Worm (Caenorhabditis elegans) whole organism, L2 larva: Measurements from ENCODE around the gene C05G5.1.

ENCODE experiments used
- C34F6.9 ChIP-seq: fragments of 150-350 bp; optimal IDR thresholded peaks from 2 replicates; lab custom pipeline; 2014; ENCODE audit warnings: missing biosample characterization, missing genetic modification characterization
- R02D3.7 ChIP-seq: fragments of 150-350 bp; optimal IDR thresholded peaks from 2 replicates; lab custom pipeline; 2014; ENCODE audit warnings: missing biosample characterization, missing genetic modification characterization
- ZK546.5 ChIP-seq: sonication (generic microtip); optimal IDR thresholded peaks from 2 replicates; lab custom pipeline; 2017; ENCODE audit warnings: missing biosample characterization, missing genetic modification characterization
- alr-1 ChIP-seq: fragments of 150-350 bp; optimal IDR thresholded peaks from 2 replicates; lab custom pipeline; 2014; ENCODE audit warnings: missing biosample characterization, missing genetic modification characterization
- blmp-1 ChIP-seq: sonication (generic microtip); optimal IDR thresholded peaks from 2 replicates; lab custom pipeline; 2017; ENCODE audit warnings: missing genetic modification characterization, mild to moderate bottlenecking, missing compliant biosample characterization, antibody characterized with exemption, moderate library complexity; ENCODE audit not compliant: insufficient read depth
- ceh-82 ChIP-seq: fragments of 150-350 bp; optimal IDR thresholded peaks from 2 replicates; lab custom pipeline; 2014; ENCODE audit warnings: missing biosample characterization, missing genetic modification characterization
- crh-2 ChIP-seq: sonication (generic microtip); optimal IDR thresholded peaks from 2 replicates; lab custom pipeline; 2017; ENCODE audit warnings: missing biosample characterization, missing genetic modification characterization
- dmd-4 ChIP-seq: sonication (generic microtip); optimal IDR thresholded peaks from 2 replicates; lab custom pipeline; 2017; ENCODE audit warnings: missing biosample characterization, missing genetic modification characterization
- egl-27 ChIP-seq: sonication (generic microtip); optimal IDR thresholded peaks from 3 replicates; lab custom pipeline; 2017; ENCODE audit warnings: missing biosample characterization, missing genetic modification reagents, missing genetic modification characterization
- elt-1 ChIP-seq: fragments of 150-350 bp; optimal IDR thresholded peaks from 2 replicates; lab custom pipeline; 2014; ENCODE audit warnings: missing biosample characterization, missing genetic modification characterization
- fos-1 ChIP-seq: fragments of 150-350 bp; optimal IDR thresholded peaks from 2 replicates; lab custom pipeline; 2014; ENCODE audit warnings: missing biosample characterization, missing genetic modification characterization
- gmeb-1 ChIP-seq: fragments of 150-350 bp; optimal IDR thresholded peaks from 2 replicates; lab custom pipeline; 2014; ENCODE audit warnings: missing biosample characterization, missing genetic modification characterization
- lin-11 ChIP-seq: fragments of 150-350 bp; sonication (generic microtip); optimal IDR thresholded peaks from 2 replicates; lab custom pipeline; 2014; ENCODE audit warnings: missing biosample characterization, missing genetic modification characterization, inconsistent platforms, mixed read lengths
- lin-13 ChIP-seq: fragments of 150-350 bp; optimal IDR thresholded peaks from 2 replicates; lab custom pipeline; 2014; ENCODE audit warnings: missing biosample characterization, missing genetic modification reagents, missing genetic modification characterization
- lin-39 ChIP-seq: fragments of 150-350 bp; optimal IDR thresholded peaks from 2 replicates; lab custom pipeline; 2014; ENCODE audit warnings: missing biosample characterization, missing genetic modification reagents, missing genetic modification characterization
- lsy-2 ChIP-seq, 2 experiments: fragments of 150-350 bp in 1 of 2; sonication (generic microtip) in 1 of 2; optimal IDR thresholded peaks; 2 replicates each; lab custom pipeline; 2014 to 2017; ENCODE audit warnings: missing biosample characterization in 2 of 2, missing genetic modification characterization in 2 of 2
- mab-5 ChIP-seq: fragments of 150-350 bp; optimal IDR thresholded peaks from 2 replicates; lab custom pipeline; 2014; ENCODE audit warnings: missing biosample characterization, missing genetic modification characterization
- mbf-1 ChIP-seq: sonication (generic microtip); optimal IDR thresholded peaks from 2 replicates; lab custom pipeline; 2017; ENCODE audit warnings: missing biosample characterization, missing genetic modification characterization
- mdl-1 ChIP-seq, 2 experiments: fragments of 150-350 bp in 1 of 2; sonication (generic microtip) in 1 of 2; optimal IDR thresholded peaks; 2 replicates each; lab custom pipeline; 2017; ENCODE audit warnings: missing biosample characterization in 2 of 2, missing genetic modification characterization in 2 of 2
- nhr-10 ChIP-seq: sonication (generic microtip); optimal IDR thresholded peaks from 2 replicates; lab custom pipeline; 2017; ENCODE audit warnings: missing biosample characterization, missing genetic modification characterization
- nhr-11 ChIP-seq: fragments of 150-350 bp; optimal IDR thresholded peaks from 2 replicates; lab custom pipeline; 2014; ENCODE audit warnings: missing biosample characterization, missing genetic modification characterization
- nhr-12 ChIP-seq: fragments of 150-350 bp; optimal IDR thresholded peaks from 2 replicates; lab custom pipeline; 2014; ENCODE audit warnings: missing biosample characterization, missing genetic modification characterization
- nhr-21 ChIP-seq: fragments of 150-350 bp; optimal IDR thresholded peaks from 2 replicates; lab custom pipeline; 2014; ENCODE audit warnings: missing biosample characterization, missing genetic modification characterization
- nhr-23 ChIP-seq: fragments of 150-350 bp; optimal IDR thresholded peaks from 2 replicates; lab custom pipeline; 2014; ENCODE audit warnings: missing biosample characterization, missing genetic modification reagents, missing genetic modification characterization
- nhr-237 ChIP-seq: fragments of 150-350 bp; optimal IDR thresholded peaks from 2 replicates; lab custom pipeline; 2014; ENCODE audit warnings: missing biosample characterization, missing genetic modification characterization
- nhr-6 ChIP-seq: fragments of 150-350 bp; optimal IDR thresholded peaks from 2 replicates; lab custom pipeline; 2014; ENCODE audit warnings: missing biosample characterization, missing genetic modification characterization
- nhr-77 ChIP-seq: fragments of 150-350 bp; optimal IDR thresholded peaks from 2 replicates; lab custom pipeline; 2014; ENCODE audit warnings: missing biosample characterization, missing genetic modification characterization
- peb-1 ChIP-seq: fragments of 150-350 bp; optimal IDR thresholded peaks from 2 replicates; lab custom pipeline; 2014; ENCODE audit warnings: missing biosample characterization, missing genetic modification characterization
- sem-4 ChIP-seq: fragments of 150-350 bp; optimal IDR thresholded peaks from 2 replicates; lab custom pipeline; 2014; ENCODE audit warnings: missing biosample characterization, missing genetic modification reagents, missing genetic modification characterization
- skn-1 ChIP-seq: sonication (generic microtip); optimal IDR thresholded peaks from 2 replicates; lab custom pipeline; 2017; ENCODE audit warnings: missing biosample characterization, missing genetic modification characterization
- sma-3 ChIP-seq: sonication (generic microtip); optimal IDR thresholded peaks from 2 replicates; lab custom pipeline; 2016; ENCODE audit warnings: missing genetic modification reagents, missing genetic modification characterization, missing compliant biosample characterization
- sma-9 ChIP-seq, 2 experiments: fragments of 150-350 bp in 1 of 2; sonication (generic microtip) in 1 of 2; optimal IDR thresholded peaks; 2 replicates each; lab custom pipeline; 2014 to 2016; ENCODE audit warnings: missing genetic modification characterization in 2 of 2, mild to moderate bottlenecking in 1 of 2, missing biosample characterization in 1 of 2, missing compliant biosample characterization in 1 of 2, missing genetic modification reagents in 1 of 2, moderate library complexity in 1 of 2
- snpc-4 ChIP-seq: fragments of 150-350 bp; optimal IDR thresholded peaks from 2 replicates; lab custom pipeline; 2014; ENCODE audit warnings: missing biosample characterization, missing genetic modification characterization
- unc-39 ChIP-seq: fragments of 150-350 bp; optimal IDR thresholded peaks from 2 replicates; lab custom pipeline; 2014; ENCODE audit warnings: missing biosample characterization, missing genetic modification characterization
- unc-55 ChIP-seq: fragments of 150-350 bp; sonication (generic microtip); optimal IDR thresholded peaks from 3 replicates; lab custom pipeline; 2014; ENCODE audit warnings: missing biosample characterization, missing genetic modification reagents, missing genetic modification characterization
- unc-62 ChIP-seq: fragments of 150-350 bp; optimal IDR thresholded peaks from 2 replicates; lab custom pipeline; 2014; ENCODE audit warnings: missing biosample characterization, missing genetic modification reagents, missing genetic modification characterization
- ztf-4 ChIP-seq: fragments of 150-350 bp; optimal IDR thresholded peaks from 2 replicates; lab custom pipeline; 2014; ENCODE audit warnings: missing biosample characterization, missing genetic modification characterization

The C05G5.1 gene

DNA sequence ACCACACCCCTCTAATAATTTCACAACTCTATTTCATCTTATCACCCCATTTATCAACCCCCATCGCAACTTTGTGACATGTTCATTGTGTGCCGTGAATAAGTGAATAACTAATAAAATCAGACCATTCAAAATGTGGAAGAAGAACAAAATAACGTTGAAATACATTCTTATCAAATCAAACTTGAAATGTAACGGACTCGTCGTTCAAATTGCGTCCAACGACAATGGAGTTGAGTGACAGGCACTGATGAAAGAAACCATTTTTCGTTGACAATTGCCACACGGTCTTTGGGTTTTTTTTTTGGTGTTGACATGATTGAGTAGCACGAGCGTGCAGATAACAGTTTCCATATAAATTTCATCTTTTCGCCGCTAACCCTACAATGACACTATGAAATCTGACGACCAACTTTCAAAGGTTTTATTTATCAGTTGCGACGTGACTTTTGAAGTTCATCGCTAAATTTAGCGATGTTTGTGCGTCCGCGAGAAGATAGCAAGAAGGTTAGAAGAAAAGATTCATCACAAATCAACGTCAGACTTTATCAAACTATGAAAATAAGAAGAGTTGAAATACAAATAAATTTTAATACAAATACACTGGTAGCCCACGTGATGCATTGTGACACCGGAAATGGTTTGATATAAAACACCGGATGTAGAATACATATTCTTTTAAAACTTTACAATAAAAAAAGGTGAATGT, 43.7 kb upstream of the C05G5.1 start (continued):
- TF ChIP-seq skn-1 (tag; lab: Kevin White, UChicago), result no peak
- TF ChIP-seq nhr-10 (tag; lab: Kevin White, UChicago), result no peak
- TF ChIP-seq snpc-4 (tag; lab: Kevin White, UChicago), result no peak
- TF ChIP-seq R02D3.7 (tag; lab: Kevin White, UChicago), result no peak
- TF ChIP-seq gmeb-1 (tag; lab: Kevin White, UChicago), result no peak
- no peak for TF ChIP-seq nhr-237 (tag; lab: Kevin White, UChicago)
- TF ChIP-seq C34F6.9 (tag; lab: Kevin White, UChicago), result no peak
- no peak for TF ChIP-seq nhr-12
- TF ChIP-seq unc-39 (tag; lab: Kevin White, UChicago), result no peak
- TF ChIP-seq nhr-21 (tag; lab: Kevin White, UChicago), result peak; percentile 42
- TF ChIP-seq lin-13 (GFP tag; lab: Kevin White, UChicago), result no peak
- TF ChIP-seq alr-1 (tag; lab: Kevin White, UChicago), result no peak
- peak; percentile 89 for TF ChIP-seq fos-1
- no peak for TF ChIP-seq sem-4 (tag; lab: Kevin White, UChicago)
- no peak for TF ChIP-seq blmp-1 (tag; lab: Kevin White, UChicago)
- TF ChIP-seq sma-3 (GFP tag; lab: Kevin White, UChicago), result peak; percentile 57
- no peak for TF ChIP-seq peb-1 (tag; lab: Kevin White, UChicago)
- TF ChIP-seq unc-62, result no peak
- peak in 1 of 2 experiments; percentile 47 for TF ChIP-seq mdl-1 (tag; optimal IDR thresholded peaks at IDR 0.05; lab: Kevin White, UChicago)
- TF ChIP-seq crh-2 (tag; lab: Kevin White, UChicago), result peak; percentile 40

DNA sequence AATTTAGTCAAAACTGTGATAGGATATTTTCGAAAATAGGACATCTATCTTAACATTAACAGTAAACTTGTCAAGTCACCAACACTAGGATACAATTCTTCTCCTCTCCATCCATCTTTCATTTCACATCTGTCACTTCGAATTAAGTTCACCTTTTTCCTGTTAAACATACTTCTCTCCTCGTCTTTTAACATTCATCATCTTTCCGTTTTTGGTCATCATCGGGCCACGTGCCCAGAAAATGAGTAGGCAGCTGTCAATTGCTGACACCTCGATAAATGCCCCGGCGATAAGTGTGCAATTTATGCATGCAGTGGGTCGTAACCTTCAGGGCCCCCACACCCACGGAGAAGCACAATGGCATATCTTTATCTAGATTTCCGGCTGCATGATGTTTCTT, 40.3 kb upstream of the C05G5.1 start:
- TF ChIP-seq mab-5 (tag; lab: Kevin White, UChicago), result peak; percentile 27
- TF ChIP-seq unc-62, result no peak
- no peak for TF ChIP-seq elt-1 (tag; lab: Kevin White, UChicago)
- no peak for TF ChIP-seq unc-55
- no peak for TF ChIP-seq nhr-11 (tag; lab: Kevin White, UChicago)
- TF ChIP-seq mdl-1 (tag; optimal IDR thresholded peaks at IDR 0.05; lab: Kevin White, UChicago), result peak in 1 of 2 experiments; percentile 29
- no peak for TF ChIP-seq lin-39 (tag; lab: Kevin White, UChicago)
- peak; percentile 43 for TF ChIP-seq nhr-21 (tag; lab: Kevin White, UChicago)
- no peak for TF ChIP-seq ztf-4 (tag; lab: Kevin White, UChicago)
- no peak for TF ChIP-seq skn-1 (tag; lab: Kevin White, UChicago)
- TF ChIP-seq sma-9 (GFP tag; optimal IDR thresholded peaks at IDR 0.05; lab: Kevin White, UChicago), result peak; percentile 83
- TF ChIP-seq sma-9 (tag; optimal IDR thresholded peaks at IDR 0.05; lab: Kevin White, UChicago), result no peak
- no peak for TF ChIP-seq peb-1 (tag; lab: Kevin White, UChicago)
- TF ChIP-seq nhr-237 (tag; lab: Kevin White, UChicago), result no peak
- TF ChIP-seq sma-3 (GFP tag; lab: Kevin White, UChicago), result peak; percentile 67
- no peak for TF ChIP-seq lin-11 (tag; lab: Kevin White, UChicago)

DNA sequence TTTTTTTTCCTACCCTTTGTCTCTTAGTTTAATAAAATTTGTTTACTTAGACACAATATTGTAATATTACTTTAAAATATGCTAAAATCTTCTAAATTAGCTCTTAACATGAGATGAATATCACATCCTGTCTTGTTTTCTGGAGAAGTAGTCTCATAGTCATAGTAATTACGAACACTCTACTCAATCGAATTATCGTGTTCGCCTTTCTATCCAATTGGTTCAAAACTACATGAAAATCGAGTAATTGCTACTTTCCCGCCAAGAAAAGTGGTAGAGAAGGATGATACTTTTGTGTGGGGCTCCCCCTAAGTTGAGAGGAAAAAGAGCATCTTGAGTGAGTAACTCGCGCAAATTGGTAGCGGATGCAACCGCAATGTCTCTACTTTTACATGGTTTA, 38.2 kb upstream of the C05G5.1 start:
- TF ChIP-seq nhr-23 (no peak), egl-27 (tag; lab: Kevin White, UChicago) (no peak), fos-1 (no peak), lsy-2 (tag; optimal IDR thresholded peaks at IDR 0.05; lab: Kevin White, UChicago) (no peak), ZK546.5 (tag; lab: Kevin White, UChicago) (no peak), alr-1 (tag; lab: Kevin White, UChicago) (no peak), mbf-1 (tag; lab: Kevin White, UChicago) (no peak), nhr-10 (tag; lab: Kevin White, UChicago) (no peak), nhr-6 (tag; lab: Kevin White, UChicago) (no peak), mdl-1 (tag; optimal IDR thresholded peaks at IDR 0.05; lab: Kevin White, UChicago) (no peak), nhr-77 (tag; lab: Kevin White, UChicago) (no peak), nhr-12 (no peak), lin-11 (tag; lab: Kevin White, UChicago) (no peak), ceh-82 (tag; lab: Kevin White, UChicago) (no peak), sma-9 (GFP tag; optimal IDR thresholded peaks at IDR 0.05; lab: Kevin White, UChicago) (no peak), sma-9 (tag; optimal IDR thresholded peaks at IDR 0.05; lab: Kevin White, UChicago) (no peak), lin-13 (GFP tag; lab: Kevin White, UChicago) (no peak), dmd-4 (no peak)
